Fruit fly (Drosophila melanogaster) whole organism, embryonic: ENCODE data around the gene CG17801.

Experiments used
- Adf1 ChIP-seq: fragments of 200-800 bp; sonication (Bioruptor generic); IDR thresholded peaks from 2 replicates; pipeline ENCODE4 v1.3.6; 2022; ENCODE audit warnings: missing biosample characterization, missing genetic modification characterization
- Blimp-1 ChIP-seq: fragments of 200-800 bp; sonication (Bioruptor generic); optimal IDR thresholded peaks from 3 replicates; lab custom pipeline; 2018; ENCODE audit warnings: missing biosample characterization, missing genetic modification characterization, mild to moderate bottlenecking, moderate library complexity, missing genetic modification reagents
- CG11560 ChIP-seq: fragments of 200-800 bp; sonication (Bioruptor generic); IDR thresholded peaks from 3 replicates; pipeline ENCODE4 v1.3.6; 2022; ENCODE audit warnings: missing biosample characterization, missing genetic modification characterization
- CG12071 ChIP-seq: fragments of 200-800 bp; sonication (Bioruptor generic); optimal IDR thresholded peaks from 3 replicates; lab custom pipeline; 2018; ENCODE audit warnings: missing biosample characterization, mild to moderate bottlenecking, missing genetic modification characterization
- CG14965 ChIP-seq: fragments of 200-800 bp; sonication (Bioruptor generic); optimal IDR thresholded peaks from 2 replicates; lab custom pipeline; 2016; ENCODE audit warnings: missing biosample characterization, missing genetic modification characterization, borderline replicate concordance
- CG17802 ChIP-seq: fragments of 200-800 bp; sonication (Bioruptor generic); optimal IDR thresholded peaks from 2 replicates; lab custom pipeline; 2018; ENCODE audit warnings: missing biosample characterization, mild to moderate bottlenecking, missing genetic modification characterization, moderate library complexity
- CG2678 ChIP-seq: fragments of 200-800 bp; sonication (Bioruptor generic); optimal IDR thresholded peaks from 3 replicates; lab custom pipeline; 2019; ENCODE audit warnings: missing biosample characterization, mild to moderate bottlenecking, missing genetic modification characterization, moderate library complexity
- CG2889 ChIP-seq: fragments of 200-800 bp; sonication (Bioruptor generic); IDR thresholded peaks from 3 replicates; pipeline ENCODE4 v1.3.6; 2022; ENCODE audit warnings: missing biosample characterization, missing genetic modification characterization
- CG30020 ChIP-seq: fragments of 200-800 bp; optimal IDR thresholded peaks from 2 replicates; lab custom pipeline; 2019; ENCODE audit warnings: missing biosample characterization, mild to moderate bottlenecking, missing genetic modification characterization, moderate library complexity
- CG31441 ChIP-seq: fragments of 200-800 bp; sonication (Bioruptor generic); IDR thresholded peaks from 2 replicates; pipeline ENCODE4 v1.3.6; 2022; ENCODE audit warnings: missing biosample characterization, missing genetic modification characterization
- CG32772 ChIP-seq: fragments of 200-800 bp; sonication (Bioruptor generic); IDR thresholded peaks from 2 replicates; pipeline ENCODE4 v1.3.6; 2022; ENCODE audit warnings: missing biosample characterization, missing genetic modification characterization
- CG34224 ChIP-seq: fragments of 200-800 bp; sonication (Bioruptor generic); IDR thresholded peaks from 3 replicates; pipeline ENCODE4 v1.3.6; 2022; ENCODE audit warnings: missing biosample characterization, missing genetic modification characterization; ENCODE audit not compliant: partially characterized antibody
- CG4820 ChIP-seq: fragments of 200-800 bp; sonication (Bioruptor generic); optimal IDR thresholded peaks from 3 replicates; lab custom pipeline; 2016; ENCODE audit warnings: missing biosample characterization, missing genetic modification characterization
- CG7839 ChIP-seq: fragments of 200-800 bp; sonication (Bioruptor generic); optimal IDR thresholded peaks from 3 replicates; lab custom pipeline; 2018; ENCODE audit warnings: missing biosample characterization, mild to moderate bottlenecking, missing genetic modification characterization, moderate library complexity
- CG8388 ChIP-seq: fragments of 200-800 bp; sonication (Bioruptor generic); optimal IDR thresholded peaks from 2 replicates; lab custom pipeline; 2019; ENCODE audit warnings: missing biosample characterization, mild to moderate bottlenecking, missing genetic modification characterization, moderate library complexity
- CG8478 ChIP-seq: fragments of >200 bp; optimal IDR thresholded peaks from 2 replicates; lab custom pipeline; 2018
- CG9609 ChIP-seq: fragments of 200-800 bp; sonication (Bioruptor generic); optimal IDR thresholded peaks from 3 replicates; lab custom pipeline; 2016; ENCODE audit warnings: missing biosample characterization, missing genetic modification characterization
- D ChIP-seq, 2 experiments: fragments of 200-800 bp in 1 of 2; fragments of >200 bp in 1 of 2; sonication (Bioruptor generic) in 1 of 2; optimal IDR thresholded peaks; 2 replicates in 1 of 2; 3 replicates in 1 of 2; lab custom pipeline; 2017; ENCODE audit warnings: mild to moderate bottlenecking in 1 of 2, missing biosample characterization in 1 of 2, missing genetic modification characterization in 1 of 2, missing genetic modification reagents in 1 of 2
- Dip2 ChIP-seq: fragments of 200-800 bp; sonication (Bioruptor generic); IDR thresholded peaks from 2 replicates; pipeline ENCODE4 v1.3.6; 2022; ENCODE audit warnings: missing biosample characterization, missing genetic modification characterization
- Ets65A ChIP-seq: fragments of 200-800 bp; sonication (Bioruptor generic); peaks from one replicate; lab custom pipeline; 2016; ENCODE audit warnings: missing biosample characterization, missing genetic modification characterization
- Nf-YA ChIP-seq: fragments of 200-800 bp; sonication (Bioruptor generic); IDR thresholded peaks from 2 replicates; pipeline ENCODE4 v1.3.6; 2022; ENCODE audit warnings: missing biosample characterization, missing genetic modification characterization
- NfI ChIP-seq: fragments of 200-800 bp; sonication (Bioruptor generic); optimal IDR thresholded peaks from 3 replicates; lab custom pipeline; 2018; ENCODE audit warnings: missing biosample characterization, mild to moderate bottlenecking, missing genetic modification characterization, moderate library complexity
- Oaz ChIP-seq: fragments of 200-800 bp; sonication (Bioruptor generic); IDR thresholded peaks from 2 replicates; pipeline ENCODE4 v1.3.6; 2022; ENCODE audit warnings: missing biosample characterization, missing genetic modification characterization
- Rfx ChIP-seq: fragments of 200-800 bp; sonication (Bioruptor generic); IDR thresholded peaks from 2 replicates; pipeline ENCODE4 v1.3.6; 2022; ENCODE audit warnings: missing biosample characterization, missing genetic modification characterization
- Sox102F ChIP-seq: fragments of 200-800 bp; sonication (Bioruptor generic); optimal IDR thresholded peaks from 2 replicates; lab custom pipeline; 2018; ENCODE audit warnings: missing biosample characterization, mild to moderate bottlenecking, missing genetic modification characterization, moderate library complexity
- Vsx1 ChIP-seq: fragments of 200-800 bp; sonication (Bioruptor generic); optimal IDR thresholded peaks from 2 replicates; lab custom pipeline; 2017; ENCODE audit warnings: missing biosample characterization, mild to moderate bottlenecking, missing genetic modification characterization, missing genetic modification reagents
- bowl ChIP-seq: fragments of 200-800 bp; sonication (Bioruptor generic); IDR thresholded peaks from 2 replicates; pipeline ENCODE4 v1.3.6; 2022; ENCODE audit warnings: missing biosample characterization, missing genetic modification characterization
- bsh ChIP-seq, 2 experiments: fragments of 200-800 bp; sonication (Bioruptor generic); optimal IDR thresholded peaks; 2 replicates each; lab custom pipeline; 2017 to 2018; ENCODE audit warnings: mild to moderate bottlenecking in 2 of 2, missing biosample characterization in 2 of 2, missing genetic modification characterization in 2 of 2, moderate library complexity in 1 of 2
- chn ChIP-seq: fragments of 200-800 bp; sonication (Bioruptor generic); optimal IDR thresholded peaks from 2 replicates; lab custom pipeline; 2016; ENCODE audit warnings: missing biosample characterization, missing genetic modification characterization
- croc ChIP-seq: fragments of 200-800 bp; sonication (Bioruptor generic); conservative IDR thresholded peaks from 3 replicates; pipeline ENCODE4 v1.3.6; 2022; ENCODE audit warnings: missing biosample characterization, missing genetic modification characterization
- eve ChIP-seq, 2 experiments: fragments of >200 bp; optimal IDR thresholded peaks; 2 replicates each; lab custom pipeline; 2017; ENCODE audit warnings: missing biosample characterization in 2 of 2, missing genetic modification characterization in 2 of 2
- eyg ChIP-seq: fragments of 200-800 bp; sonication (Bioruptor generic); optimal IDR thresholded peaks from 3 replicates; lab custom pipeline; 2016; ENCODE audit warnings: missing biosample characterization, missing genetic modification characterization
- fd96Cb ChIP-seq: fragments of 200-800 bp; sonication (Bioruptor generic); optimal IDR thresholded peaks from 2 replicates; lab custom pipeline; 2018; ENCODE audit warnings: missing biosample characterization, mild to moderate bottlenecking, missing genetic modification characterization, moderate library complexity
- jing ChIP-seq: fragments of 200-800 bp; sonication (Bioruptor generic); optimal IDR thresholded peaks from 2 replicates; lab custom pipeline; 2018; ENCODE audit warnings: missing biosample characterization, mild to moderate bottlenecking, missing genetic modification characterization
- lbe ChIP-seq: fragments of 200-800 bp; sonication (Bioruptor generic); optimal IDR thresholded peaks from 2 replicates; lab custom pipeline; 2016; ENCODE audit warnings: missing biosample characterization, mild to moderate bottlenecking, missing genetic modification characterization
- maf-S ChIP-seq: fragments of 200-800 bp; sonication (Bioruptor generic); optimal IDR thresholded peaks from 2 replicates; lab custom pipeline; 2016; ENCODE audit warnings: missing biosample characterization, missing genetic modification characterization
- nmo ChIP-seq: fragments of 200-800 bp; sonication (Bioruptor generic); optimal IDR thresholded peaks from 2 replicates; lab custom pipeline; 2018; ENCODE audit warnings: missing biosample characterization, mild to moderate bottlenecking, missing genetic modification characterization, moderate library complexity
- oc ChIP-seq: fragments of 200-800 bp; sonication (Bioruptor generic); optimal IDR thresholded peaks from 2 replicates; lab custom pipeline; 2018; ENCODE audit warnings: missing biosample characterization, mild to moderate bottlenecking, missing genetic modification characterization, moderate library complexity
- p53 ChIP-seq: fragments of 200-800 bp; sonication (Bioruptor generic); optimal IDR thresholded peaks from 2 replicates; lab custom pipeline; 2016; ENCODE audit warnings: missing biosample characterization, missing genetic modification characterization
- phol ChIP-seq: fragments of 200-800 bp; sonication (Bioruptor generic); optimal IDR thresholded peaks from 3 replicates; lab custom pipeline; 2018; ENCODE audit warnings: missing biosample characterization, mild to moderate bottlenecking, missing genetic modification characterization, moderate library complexity
- ranshi ChIP-seq: fragments of 200-800 bp; sonication (Bioruptor generic); IDR thresholded peaks from 2 replicates; pipeline ENCODE4 v1.3.6; 2022; ENCODE audit warnings: missing biosample characterization, missing genetic modification characterization
- row ChIP-seq: fragments of 200-800 bp; sonication (Bioruptor generic); IDR thresholded peaks from 3 replicates; pipeline ENCODE4 v1.3.6; 2022; ENCODE audit warnings: missing biosample characterization, missing genetic modification characterization
- run ChIP-seq: fragments of 200-800 bp; sonication (Bioruptor generic); optimal IDR thresholded peaks from 3 replicates; lab custom pipeline; 2018; ENCODE audit warnings: missing biosample characterization, mild to moderate bottlenecking, missing genetic modification characterization
- schlank ChIP-seq: fragments of 200-800 bp; sonication (Bioruptor generic); optimal IDR thresholded peaks from 2 replicates; lab custom pipeline; 2018; ENCODE audit warnings: missing biosample characterization, mild to moderate bottlenecking, missing genetic modification characterization
- sd ChIP-seq: fragments of 200-800 bp; sonication (Bioruptor generic); optimal IDR thresholded peaks from 3 replicates; lab custom pipeline; 2018; ENCODE audit warnings: missing biosample characterization, mild to moderate bottlenecking, missing genetic modification characterization, moderate library complexity
- sens ChIP-seq: fragments of 200-800 bp; sonication (Bioruptor generic); peaks from one replicate; lab custom pipeline; 2016; ENCODE audit warnings: missing biosample characterization, missing genetic modification characterization
- stwl ChIP-seq: fragments of 200-800 bp; sonication (Bioruptor generic); optimal IDR thresholded peaks from 3 replicates; lab custom pipeline; 2018; ENCODE audit warnings: missing biosample characterization, mild to moderate bottlenecking, missing genetic modification characterization, moderate library complexity
- tna ChIP-seq: fragments of 200-800 bp; sonication (Bioruptor generic); IDR thresholded peaks from 2 replicates; pipeline ENCODE4 v1.3.6; 2022; ENCODE audit warnings: missing biosample characterization, missing genetic modification characterization; ENCODE audit not compliant: partially characterized antibody
- toy ChIP-seq: fragments of 200-800 bp; sonication (Bioruptor generic); IDR thresholded peaks from 2 replicates; pipeline ENCODE4 v1.3.6; 2022; ENCODE audit warnings: missing biosample characterization, missing genetic modification characterization
- trem ChIP-seq: fragments of 200-800 bp; optimal IDR thresholded peaks from 3 replicates; lab custom pipeline; 2019; ENCODE audit warnings: missing biosample characterization, mild to moderate bottlenecking, missing genetic modification characterization, moderate library complexity
- twi ChIP-seq: fragments of 200-800 bp; optimal IDR thresholded peaks from 2 replicates; lab custom pipeline; 2019; ENCODE audit warnings: missing biosample characterization, mild to moderate bottlenecking, missing genetic modification characterization, moderate library complexity
- z ChIP-seq: fragments of 200-800 bp; sonication (Bioruptor generic); IDR thresholded peaks from 3 replicates; pipeline ENCODE4 v1.3.6; 2022; ENCODE audit warnings: missing biosample characterization, missing genetic modification characterization

The CG17801 gene

DNA sequence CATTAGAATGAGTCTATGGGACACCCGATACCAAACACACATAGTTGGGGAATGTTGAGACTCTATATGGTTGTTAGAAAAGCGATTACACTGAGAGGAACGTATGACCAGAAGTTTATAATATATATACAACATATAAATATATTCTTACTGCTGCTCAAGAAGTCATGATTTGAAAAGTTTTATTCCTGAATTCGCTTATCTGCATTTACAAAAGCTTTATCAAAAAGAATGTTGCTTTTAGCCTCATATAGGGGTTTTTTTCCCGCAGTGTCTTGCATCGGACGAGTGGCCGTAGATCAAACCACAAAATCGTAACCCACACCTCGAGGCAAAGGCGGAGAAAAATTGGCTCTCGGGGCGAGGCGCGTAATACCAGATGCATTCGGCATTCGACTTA, 19.1 kb downstream of the CG17801 start (continued):
- TF ChIP-seq fd96Cb (tag; lab: Kevin White, UChicago) (peak; percentile 11), CG8478 (lab: Kevin White, UChicago) (no peak), CG31441 (peak; percentile 37; the same call in 1 of the 2 replicates), bsh (GFP tag; optimal IDR thresholded peaks at IDR 0.05; lab: Kevin White, UChicago) (peak in 1 of 2 experiments; percentile 56), CG4820 (peak; percentile 3), D (optimal IDR thresholded peaks at IDR 0.05; lab: Kevin White, UChicago) (no peak), D (GFP tag; optimal IDR thresholded peaks at IDR 0.05; lab: Kevin White, UChicago) (no peak), chn (no peak), ranshi (GFP tag; lab: Robert Waterston, UW) (no peak), CG8388 (GFP tag; lab: Kevin White, UChicago) (peak; percentile 2), CG9609 (no peak), jing (GFP tag; lab: Kevin White, UChicago) (no peak), phol (tag; lab: Kevin White, UChicago) (peak; percentile 2), CG14965 (no peak), lbe (GFP tag; lab: Kevin White, UChicago) (no peak), nmo (GFP tag; lab: Kevin White, UChicago) (peak; percentile 37), CG2678 (tag; lab: Kevin White, UChicago) (peak; percentile 12), CG2889 (no peak), Ets65A (peak; percentile 34), Blimp-1 (peak; percentile 29), twi (tag; lab: Kevin White, UChicago) (no peak), CG32772 (GFP tag; lab: Robert Waterston, UW) (peak; percentile 14; the same call in 1 of the 2 replicates), sd (tag; lab: Kevin White, UChicago) (no peak), trem (peak; percentile 1), maf-S (GFP tag; lab: Kevin White, UChicago) (no peak), CG7839 (peak; percentile 13), CG17802 (tag; lab: Kevin White, UChicago) (peak; percentile 37)

DNA sequence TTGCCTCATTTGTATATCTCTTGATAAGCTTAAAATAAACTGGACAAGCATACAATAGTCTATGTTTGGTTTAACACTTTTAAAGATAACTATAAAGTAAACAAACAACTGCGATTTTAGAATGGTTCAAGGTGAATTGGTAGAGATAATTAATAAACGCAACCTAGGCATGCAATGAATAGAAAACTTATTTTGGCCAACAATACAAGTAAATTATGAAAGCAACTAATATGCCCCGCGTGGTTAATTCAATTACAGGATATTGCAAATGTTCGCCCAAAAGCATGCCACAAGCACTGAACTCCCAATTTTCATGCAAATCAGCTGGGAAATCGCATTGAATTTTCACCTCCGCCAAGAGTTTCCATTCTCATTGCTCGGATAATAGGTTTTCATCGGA, 22.7 kb downstream of the CG17801 start:
- no peak for TF ChIP-seq run (tag; lab: Kevin White, UChicago)
- TF ChIP-seq ranshi (GFP tag; lab: Robert Waterston, UW) = no peak
- no peak for TF ChIP-seq Nf-YA (GFP tag; lab: Robert Waterston, UW)
- no peak for TF ChIP-seq NfI (GFP tag; lab: Kevin White, UChicago)
- no peak for TF ChIP-seq CG34224 (GFP tag; lab: Robert Waterston, UW)
- TF ChIP-seq Oaz (GFP tag; lab: Robert Waterston, UW) = no peak
- no peak for TF ChIP-seq eve (GFP tag; optimal IDR thresholded peaks at IDR 0.05; lab: Kevin White, UChicago)
- TF ChIP-seq tna = no peak
- no peak for TF ChIP-seq p53
- no peak for TF ChIP-seq schlank (tag; lab: Kevin White, UChicago)
- TF ChIP-seq toy = no peak
- TF ChIP-seq stwl (tag; lab: Kevin White, UChicago) = no peak
- TF ChIP-seq CG11560 (tag; lab: Robert Waterston, UW) = no peak
- 0 out of 2 replicates have a peak, but pooled peaks have one; percentile 16 for TF ChIP-seq Rfx
- TF ChIP-seq z (GFP tag; lab: Robert Waterston, UW) = no peak
- no peak for TF ChIP-seq CG30020 (tag; lab: Kevin White, UChicago)
- TF ChIP-seq Dip2 (GFP tag; lab: Robert Waterston, UW) = no peak
- peak; percentile 56 for TF ChIP-seq sens (GFP tag; lab: Kevin White, UChicago)
- TF ChIP-seq bowl = no peak
- peak; percentile 23 for TF ChIP-seq Sox102F
- TF ChIP-seq CG12071 (GFP tag; lab: Kevin White, UChicago) = no peak
- no peak for TF ChIP-seq CG9609
- TF ChIP-seq Adf1 (GFP tag; lab: Robert Waterston, UW) = no peak
- no peak for TF ChIP-seq oc
- TF ChIP-seq row = peak; percentile 36
- TF ChIP-seq Vsx1 (GFP tag; lab: Kevin White, UChicago) = no peak
- TF ChIP-seq eyg (GFP tag; lab: Kevin White, UChicago) = no peak
- TF ChIP-seq twi (tag; lab: Kevin White, UChicago) = no peak
- TF ChIP-seq croc = no peak
